Worm (Caenorhabditis elegans) whole organism, L1 larva: ENCODE results near the gene C06H5.12.

Experiments used
- aha-1 ChIP-seq: fragments of 150-350 bp; optimal IDR thresholded peaks from 2 replicates; lab custom pipeline; 2014; ENCODE audit warnings: missing biosample characterization, missing genetic modification characterization
- aly-2 ChIP-seq: fragments of 150-350 bp; optimal IDR thresholded peaks from 2 replicates; lab custom pipeline; 2014; ENCODE audit warnings: missing biosample characterization, missing genetic modification characterization
- ceh-82 ChIP-seq, 3 experiments: fragments of 150-350 bp in 1 of 3; sonication (generic microtip) in 2 of 3; optimal IDR thresholded peaks; 2 replicates each; lab custom pipeline; 2014 to 2017; ENCODE audit warnings: missing biosample characterization in 3 of 3, missing genetic modification characterization in 3 of 3
- dpl-1 ChIP-seq, 3 experiments: fragments of 150-350 bp in 2 of 3; sonication (generic microtip) in 1 of 3; optimal IDR thresholded peaks; 2 replicates each; lab custom pipeline; 2014 to 2017; ENCODE audit warnings: missing biosample characterization in 3 of 3, missing genetic modification characterization in 3 of 3, missing genetic modification reagents in 3 of 3
- lsy-2 ChIP-seq, 2 experiments: fragments of 150-350 bp; optimal IDR thresholded peaks; 2 replicates each; lab custom pipeline; 2014; ENCODE audit warnings: missing biosample characterization in 2 of 2, missing genetic modification characterization in 2 of 2
- mdl-1 ChIP-seq, 2 experiments: fragments of 150-350 bp; optimal IDR thresholded peaks; 2 replicates each; lab custom pipeline; 2014 to 2017; ENCODE audit warnings: missing biosample characterization in 2 of 2, missing genetic modification characterization in 2 of 2, inconsistent platforms in 1 of 2
- nhr-11 ChIP-seq: fragments of 150-350 bp; optimal IDR thresholded peaks from 2 replicates; lab custom pipeline; 2014; ENCODE audit warnings: missing biosample characterization, missing genetic modification characterization
- nhr-237 ChIP-seq: fragments of 150-350 bp; optimal IDR thresholded peaks from 2 replicates; lab custom pipeline; 2014; ENCODE audit warnings: missing biosample characterization, missing genetic modification characterization
- snpc-4 ChIP-seq: fragments of 150-350 bp; optimal IDR thresholded peaks from 2 replicates; lab custom pipeline; 2014; ENCODE audit warnings: missing biosample characterization, missing genetic modification characterization
- zip-4 ChIP-seq: fragments of 200-800 bp; sonication (Bioruptor generic); optimal IDR thresholded peaks from 2 replicates; lab custom pipeline; 2018; ENCODE audit warnings: mild to moderate bottlenecking, missing genetic modification characterization, moderate library complexity, missing compliant biosample characterization

ce11 chrV:17918726-17919125 lies 24.1 kb downstream of the C06H5.12 start, which contains the start of gene C06H5.8:
- TF ChIP-seq lsy-2 (tag; optimal IDR thresholded peaks at IDR 0.05; lab: Kevin White, UChicago): no peak
- no peak for TF ChIP-seq zip-4
- no peak for TF ChIP-seq ceh-82 (tag; optimal IDR thresholded peaks at IDR 0.05; lab: Kevin White, UChicago)
- TF ChIP-seq nhr-11 (tag; lab: Kevin White, UChicago): no peak
- TF ChIP-seq aly-2 (tag; lab: Kevin White, UChicago): no peak
- no peak for TF ChIP-seq aha-1 (tag; lab: Kevin White, UChicago)
- TF ChIP-seq dpl-1 (GFP tag; optimal IDR thresholded peaks at IDR 0.05; lab: Kevin White, UChicago): no peak
- no peak for TF ChIP-seq nhr-237 (tag; lab: Kevin White, UChicago)
- TF ChIP-seq snpc-4 (tag; lab: Kevin White, UChicago): no peak
- no peak for TF ChIP-seq mdl-1 (tag; optimal IDR thresholded peaks at IDR 0.05; lab: Kevin White, UChicago)
